Worm (Caenorhabditis elegans) whole organism, L4 larva: Measurements from ENCODE around the gene T11F9.14.
"Not testable (repeated sequence)": the region's sequence is repeated elsewhere in the genome, so short reads cannot be mapped to it uniquely, and the experiment has no call there.

Source experiments
- D1046.2 ChIP-seq: fragments of 200-800 bp; sonication (Bioruptor generic); IDR thresholded peaks from 2 replicates; pipeline ENCODE4 v1.3.6; 2022; ENCODE audit warnings: missing genetic modification characterization, missing compliant biosample characterization
- R02D3.7 ChIP-seq: fragments of 150-350 bp; sonication (generic microtip); optimal IDR thresholded peaks from 3 replicates; lab custom pipeline; 2014; ENCODE audit warnings: missing biosample characterization, missing genetic modification characterization
- ceh-20 ChIP-seq: fragments of 200-800 bp; sonication (Bioruptor generic); IDR thresholded peaks from 2 replicates; pipeline ENCODE4 v1.3.6; 2022; ENCODE audit warnings: missing genetic modification reagents, missing genetic modification characterization, missing compliant biosample characterization
- ceh-28 ChIP-seq: fragments of 150-350 bp; optimal IDR thresholded peaks from 2 replicates; lab custom pipeline; 2014; ENCODE audit warnings: missing biosample characterization, missing genetic modification reagents, missing genetic modification characterization
- egl-27 ChIP-seq: sonication (generic microtip); optimal IDR thresholded peaks from 3 replicates; lab custom pipeline; 2017; ENCODE audit warnings: missing biosample characterization, missing genetic modification reagents, missing genetic modification characterization
- fkh-10 ChIP-seq: fragments of 150-350 bp; optimal IDR thresholded peaks from 2 replicates; lab custom pipeline; 2014; ENCODE audit warnings: missing biosample characterization, missing genetic modification reagents, missing genetic modification characterization
- gei-8 ChIP-seq: fragments of 200-800 bp; sonication (Bioruptor generic); optimal IDR thresholded peaks from 2 replicates; lab custom pipeline; 2018; ENCODE audit warnings: mild to moderate bottlenecking, missing genetic modification characterization, missing compliant biosample characterization
- nhr-48 ChIP-seq: sonication (generic microtip); optimal IDR thresholded peaks from 2 replicates; lab custom pipeline; 2016; ENCODE audit warnings: mild to moderate bottlenecking, missing genetic modification characterization, missing compliant biosample characterization
- zag-1 ChIP-seq: fragments of 150-350 bp; optimal IDR thresholded peaks from 2 replicates; lab custom pipeline; 2014; ENCODE audit warnings: missing biosample characterization, missing genetic modification characterization

ce11 chrV:11478028-11478427, 2.6 kb downstream of the T11F9.14 start:
- not testable (repeated sequence) for TF ChIP-seq ceh-20; R02D3.7 (tag; lab: Kevin White, UChicago); ceh-28; gei-8 (GFP tag; lab: Kevin White, UChicago); egl-27 (tag; lab: Kevin White, UChicago); nhr-48; fkh-10 (GFP tag; lab: Kevin White, UChicago); zag-1 (tag; lab: Kevin White, UChicago); D1046.2 (GFP tag; lab: Robert Waterston, UW)
